Worm (Caenorhabditis elegans): ENCODE data around the gene srab-20.

The srab-20 gene

DNA sequence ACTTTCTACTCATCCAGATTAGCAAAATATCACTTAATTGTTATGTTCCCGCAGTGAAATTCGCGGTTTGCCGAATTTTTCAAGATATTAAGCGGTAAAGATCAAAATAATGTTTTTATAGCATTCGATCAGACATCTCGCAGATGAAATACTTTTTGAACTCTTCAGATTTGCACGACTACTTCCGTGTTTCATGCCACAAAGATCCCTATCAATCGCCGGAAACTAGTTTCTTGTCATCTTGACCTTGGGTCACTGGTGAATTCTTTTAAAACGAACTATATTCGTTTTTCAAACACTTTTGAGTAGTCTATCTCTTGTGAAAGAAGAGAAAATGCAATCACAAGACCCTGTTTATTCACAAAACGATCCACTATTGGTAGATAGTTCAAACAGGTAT, 15.8 kb upstream of the srab-20 start, which contains the start of gene txt-11:
Gene txt-11 (plus strand): TSS at position 301 of the 400 bp plus-strand sequence.
- TF ChIP-seq cog-1 (tag; optimal IDR thresholded peaks at IDR 0.05) (no peak), klf-2 (GFP tag; conservative IDR thresholded peaks at IDR 0.05) (no peak), ztf-29 (GFP tag; IDR thresholded peaks at IDR 0.05) (no peak), med-1 (GFP tag; optimal IDR thresholded peaks at IDR 0.05; ENCODE audit: insufficient read depth) (no peak), ztf-23 (GFP tag; IDR thresholded peaks at IDR 0.05) (no peak), ref-1 (GFP tag; conservative IDR thresholded peaks at IDR 0.05) (no peak), T22C8.4 (GFP tag; IDR thresholded peaks at IDR 0.05) (no peak), flt-1 (GFP tag; IDR thresholded peaks at IDR 0.05) (no peak), tab-1 (GFP tag; IDR thresholded peaks at IDR 0.05) (no peak)

DNA sequence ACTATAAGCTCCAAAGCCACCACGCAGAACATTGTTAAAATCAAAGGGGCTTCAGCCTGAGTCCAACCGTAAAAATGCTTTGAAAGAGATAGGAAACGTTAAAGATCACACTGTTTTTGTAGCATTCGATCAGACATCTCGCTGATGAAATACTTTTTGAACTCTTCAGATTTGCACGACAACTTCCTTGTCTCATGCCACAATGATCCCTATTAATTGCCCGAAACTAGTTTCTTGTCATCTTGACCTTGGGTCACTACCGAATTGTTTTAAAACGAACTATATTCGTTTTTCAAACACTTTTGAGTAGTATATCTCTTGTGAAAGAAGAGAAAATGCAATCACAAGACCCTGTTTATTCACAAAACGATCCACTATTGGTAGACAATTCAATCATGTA, 10.9 kb upstream of the srab-20 start, which contains the start of gene T20D4.3:
Gene T20D4.3 (plus strand): TSS at position 301 of the 400 bp plus-strand sequence.
- TF ChIP-seq cog-1 (tag; optimal IDR thresholded peaks at IDR 0.05), result no peak
- no peak for TF ChIP-seq ztf-23 (GFP tag; IDR thresholded peaks at IDR 0.05)
- TF ChIP-seq tab-1 (GFP tag; IDR thresholded peaks at IDR 0.05), result no peak
- no peak for TF ChIP-seq med-1 (GFP tag; optimal IDR thresholded peaks at IDR 0.05; ENCODE audit: insufficient read depth)
- no peak for TF ChIP-seq ref-1 (GFP tag; conservative IDR thresholded peaks at IDR 0.05)
- TF ChIP-seq klf-2 (GFP tag; conservative IDR thresholded peaks at IDR 0.05), result no peak
- TF ChIP-seq ztf-29 (GFP tag; IDR thresholded peaks at IDR 0.05), result no peak
- no peak for TF ChIP-seq T22C8.4 (GFP tag; IDR thresholded peaks at IDR 0.05)
- no peak for TF ChIP-seq flt-1 (GFP tag; IDR thresholded peaks at IDR 0.05)

DNA sequence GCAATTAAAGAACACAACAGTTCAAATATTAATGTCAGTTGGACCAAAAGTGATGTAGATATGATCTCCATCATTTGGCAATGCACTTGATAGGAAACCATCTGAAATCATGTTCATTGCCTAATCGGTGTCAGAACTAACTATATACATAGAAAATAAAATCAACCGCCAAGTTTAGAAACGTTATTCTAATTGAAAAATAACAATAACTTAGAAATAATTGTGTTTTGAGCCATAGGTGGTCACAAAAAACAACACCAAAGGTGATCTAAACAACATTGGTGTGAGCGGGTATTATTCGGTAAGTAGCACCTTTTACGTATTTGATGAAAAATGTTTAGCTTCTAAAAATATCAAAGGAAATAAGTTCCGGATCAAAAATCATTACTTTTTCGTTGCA, 4.5 kb upstream of the srab-20 start, which contains the start of gene srab-21:
Gene srab-21 (minus strand): TSS at position 101 of the 400 bp plus-strand sequence.
- TF ChIP-seq ztf-23 (GFP tag; IDR thresholded peaks at IDR 0.05), result no peak

DNA sequence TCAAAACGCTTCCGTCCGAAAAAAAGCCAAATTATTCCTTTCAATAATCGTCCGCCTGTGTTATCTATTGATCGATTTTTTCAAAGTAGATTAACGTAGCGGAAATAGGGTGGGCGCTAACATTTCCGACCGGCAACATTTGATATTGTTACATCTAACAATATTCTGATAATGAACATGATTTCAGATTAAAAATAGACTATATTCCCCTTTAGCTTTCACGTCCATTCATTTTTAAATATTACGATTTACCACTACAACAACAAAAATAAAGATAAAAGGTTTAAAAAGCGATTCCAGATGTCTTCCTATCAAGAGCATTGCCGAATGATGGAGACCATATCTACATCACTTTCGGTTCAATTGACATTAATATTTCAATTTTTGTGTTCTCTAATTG, 2.7 kb upstream of the srab-20 start, which contains the start of gene srab-22:
Gene srab-22 (plus strand): TSS at position 301 of the 400 bp plus-strand sequence.
- no peak for TF ChIP-seq ztf-23 (GFP tag; IDR thresholded peaks at IDR 0.05)
- no peak for TF ChIP-seq ref-1 (GFP tag; conservative IDR thresholded peaks at IDR 0.05)
- no peak for TF ChIP-seq flt-1 (GFP tag; IDR thresholded peaks at IDR 0.05)
- no peak for TF ChIP-seq ztf-29 (GFP tag; IDR thresholded peaks at IDR 0.05)
- no peak for TF ChIP-seq med-1 (GFP tag; optimal IDR thresholded peaks at IDR 0.05; ENCODE audit: insufficient read depth)
- TF ChIP-seq cog-1 (tag; optimal IDR thresholded peaks at IDR 0.05), result no peak
- no peak for TF ChIP-seq klf-2 (GFP tag; conservative IDR thresholded peaks at IDR 0.05)
- no peak for TF ChIP-seq T22C8.4 (GFP tag; IDR thresholded peaks at IDR 0.05)
- TF ChIP-seq tab-1 (GFP tag; IDR thresholded peaks at IDR 0.05), result no peak

DNA sequence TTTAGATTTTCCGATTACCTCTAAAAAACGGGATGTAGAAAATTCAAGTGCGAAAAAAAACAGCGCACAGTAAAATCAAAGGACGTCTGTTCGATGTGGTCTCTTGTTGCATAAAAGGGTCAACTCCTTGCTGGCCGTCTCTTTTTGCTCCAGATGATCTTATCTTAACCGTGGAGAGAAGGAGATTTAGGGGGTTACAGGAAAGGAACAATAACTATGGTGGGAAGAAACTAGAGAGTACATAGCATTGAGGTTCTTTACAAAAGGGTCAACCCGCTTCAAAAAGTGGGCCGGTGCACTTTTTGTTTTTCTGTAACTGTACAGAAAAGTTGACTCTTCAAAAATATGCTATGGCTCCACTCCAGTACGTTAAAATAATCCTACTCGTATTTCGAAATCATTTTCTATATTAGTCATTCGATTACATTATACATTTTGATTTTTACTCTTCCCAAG, 2.8 kb downstream of the srab-20 start, which contains the start of the genes T20D4.19 and srj-9:
Gene T20D4.19 (minus strand): TSS at position 101 of the 456 bp plus-strand sequence.
Gene srj-9 (plus strand): TSS at position 406 of the 456 bp plus-strand sequence.
- no peak for TF ChIP-seq tab-1 (GFP tag; IDR thresholded peaks at IDR 0.05)

DNA sequence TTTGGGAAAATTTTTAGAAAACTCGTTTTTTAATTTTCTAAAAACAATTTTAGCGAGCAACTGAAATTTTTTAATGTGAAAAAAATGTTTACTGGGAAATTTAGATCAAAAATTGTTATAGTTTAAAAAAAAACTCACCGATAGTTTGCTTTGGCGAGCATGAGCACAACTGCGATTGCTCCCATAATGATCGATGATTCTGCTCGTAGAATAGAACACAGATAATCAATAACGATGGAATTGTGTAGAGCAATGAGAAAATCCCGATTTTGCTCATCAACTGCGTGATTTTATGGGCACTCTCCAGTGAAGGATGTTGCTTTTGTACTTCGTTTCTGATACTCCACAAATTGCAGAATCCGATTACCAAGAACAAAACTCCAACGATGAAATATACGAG, 13.8 kb downstream of the srab-20 start:
- TF ChIP-seq flt-1 (GFP tag; IDR thresholded peaks at IDR 0.05) (no peak), klf-2 (GFP tag; conservative IDR thresholded peaks at IDR 0.05) (no peak), T22C8.4 (GFP tag; IDR thresholded peaks at IDR 0.05) (no peak), ztf-23 (GFP tag; IDR thresholded peaks at IDR 0.05) (no peak), cog-1 (tag; optimal IDR thresholded peaks at IDR 0.05) (no peak), ref-1 (GFP tag; conservative IDR thresholded peaks at IDR 0.05) (no peak), med-1 (GFP tag; optimal IDR thresholded peaks at IDR 0.05; ENCODE audit: insufficient read depth) (no peak), ztf-29 (GFP tag; IDR thresholded peaks at IDR 0.05) (no peak), tab-1 (GFP tag; IDR thresholded peaks at IDR 0.05) (no peak)

DNA sequence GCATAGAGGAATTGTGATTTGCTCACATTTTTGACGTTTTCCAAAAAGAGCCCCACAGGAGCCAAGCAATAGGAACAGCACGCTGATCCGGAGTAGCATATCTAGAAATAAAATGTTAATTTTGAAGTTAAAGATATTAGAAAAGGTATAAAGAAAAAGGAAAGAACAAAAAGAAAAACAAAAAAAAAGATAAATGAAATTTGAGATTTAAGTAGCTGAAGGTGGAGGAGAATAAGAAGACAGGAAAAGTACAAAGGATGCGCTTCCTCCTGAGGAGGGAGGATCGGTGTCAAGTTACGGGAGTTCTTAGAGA, 15.9 kb downstream of the srab-20 start, which contains the start of gene cfz-2:
Gene cfz-2 (minus strand): TSS at position 101 of the 313 bp plus-strand sequence.
- TF ChIP-seq klf-2 (GFP tag; conservative IDR thresholded peaks at IDR 0.05) (no peak), tab-1 (GFP tag; IDR thresholded peaks at IDR 0.05) (no peak), ztf-29 (GFP tag; IDR thresholded peaks at IDR 0.05) (no peak), med-1 (GFP tag; optimal IDR thresholded peaks at IDR 0.05; ENCODE audit: insufficient read depth) (no peak), T22C8.4 (GFP tag; IDR thresholded peaks at IDR 0.05) (no peak), ztf-23 (GFP tag; IDR thresholded peaks at IDR 0.05) (no peak), flt-1 (GFP tag; IDR thresholded peaks at IDR 0.05) (no peak), ref-1 (GFP tag; conservative IDR thresholded peaks at IDR 0.05) (no peak), cog-1 (tag; optimal IDR thresholded peaks at IDR 0.05) (no peak)

DNA sequence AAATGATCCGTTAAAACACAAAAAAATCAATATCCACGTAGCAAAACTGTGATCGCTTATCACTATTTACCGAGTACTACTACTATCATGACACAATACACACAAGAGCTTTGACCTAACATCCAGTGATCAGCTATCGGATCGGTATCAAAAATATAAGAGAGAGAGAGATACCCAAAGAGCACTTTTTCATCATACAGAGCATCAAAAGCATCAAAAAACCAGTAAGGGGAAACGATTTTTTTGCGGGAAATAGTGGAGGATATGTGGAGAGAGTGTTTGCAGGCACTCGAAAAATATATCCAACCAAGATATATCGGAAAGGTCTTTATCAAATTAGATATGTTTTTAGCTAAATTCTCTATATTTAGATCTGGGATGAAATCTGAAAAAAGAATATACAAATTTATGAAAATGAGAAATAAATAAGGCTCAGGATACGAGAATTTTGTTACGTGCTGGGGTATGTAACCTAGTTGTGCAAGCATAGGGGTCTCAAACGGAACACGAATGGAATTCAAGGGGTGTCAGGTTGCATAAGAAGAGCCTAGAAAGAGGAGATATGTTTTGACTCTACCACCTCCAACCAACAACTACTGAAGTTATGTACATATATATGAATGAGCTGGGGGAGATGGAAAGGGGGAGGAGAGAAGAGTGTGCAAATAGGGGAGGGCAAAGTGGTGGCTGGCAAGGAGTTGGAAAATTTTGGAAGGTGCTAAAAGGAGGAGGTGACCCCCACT, 16.5 kb downstream of the srab-20 start:
- TF ChIP-seq flt-1 (GFP tag; IDR thresholded peaks at IDR 0.05) (no peak), med-1 (GFP tag; optimal IDR thresholded peaks at IDR 0.05; ENCODE audit: insufficient read depth) (no peak), ztf-23 (GFP tag; IDR thresholded peaks at IDR 0.05) (no peak), cog-1 (tag; optimal IDR thresholded peaks at IDR 0.05) (no peak), klf-2 (GFP tag; conservative IDR thresholded peaks at IDR 0.05) (no peak), tab-1 (GFP tag; IDR thresholded peaks at IDR 0.05) (no peak), ref-1 (GFP tag; conservative IDR thresholded peaks at IDR 0.05) (no peak), T22C8.4 (GFP tag; IDR thresholded peaks at IDR 0.05) (no peak), ztf-29 (GFP tag; IDR thresholded peaks at IDR 0.05) (no peak)

DNA sequence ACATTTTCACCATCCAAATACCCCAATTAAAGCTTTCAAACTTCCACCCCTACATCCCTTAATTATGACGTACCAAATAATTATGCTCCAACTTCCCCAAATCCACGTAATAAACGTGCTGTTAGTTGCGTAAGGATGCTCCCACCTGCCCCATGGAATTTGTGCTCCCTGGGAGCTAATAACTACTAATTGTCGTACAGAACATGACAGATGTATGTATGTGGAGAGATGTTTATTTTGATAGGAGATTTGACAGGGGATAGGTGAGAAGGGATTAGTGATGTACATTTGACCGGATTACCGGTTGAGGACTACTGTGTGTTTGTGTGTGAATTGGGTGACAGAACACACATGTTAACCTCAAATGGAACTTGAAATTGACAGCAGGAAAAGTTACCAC, 21.0 kb downstream of the srab-20 start:
- no peak for TF ChIP-seq ref-1 (GFP tag; conservative IDR thresholded peaks at IDR 0.05)
- no peak for TF ChIP-seq ztf-29 (GFP tag; IDR thresholded peaks at IDR 0.05)
- no peak for TF ChIP-seq klf-2 (GFP tag; conservative IDR thresholded peaks at IDR 0.05)
- no peak for TF ChIP-seq ztf-23 (GFP tag; IDR thresholded peaks at IDR 0.05)
- no peak for TF ChIP-seq flt-1 (GFP tag; IDR thresholded peaks at IDR 0.05)
- no peak for TF ChIP-seq tab-1 (GFP tag; IDR thresholded peaks at IDR 0.05)
- TF ChIP-seq med-1 (GFP tag; optimal IDR thresholded peaks at IDR 0.05; ENCODE audit: insufficient read depth), result no peak
- TF ChIP-seq T22C8.4 (GFP tag; IDR thresholded peaks at IDR 0.05), result no peak
- no peak for TF ChIP-seq cog-1 (tag; optimal IDR thresholded peaks at IDR 0.05)

DNA sequence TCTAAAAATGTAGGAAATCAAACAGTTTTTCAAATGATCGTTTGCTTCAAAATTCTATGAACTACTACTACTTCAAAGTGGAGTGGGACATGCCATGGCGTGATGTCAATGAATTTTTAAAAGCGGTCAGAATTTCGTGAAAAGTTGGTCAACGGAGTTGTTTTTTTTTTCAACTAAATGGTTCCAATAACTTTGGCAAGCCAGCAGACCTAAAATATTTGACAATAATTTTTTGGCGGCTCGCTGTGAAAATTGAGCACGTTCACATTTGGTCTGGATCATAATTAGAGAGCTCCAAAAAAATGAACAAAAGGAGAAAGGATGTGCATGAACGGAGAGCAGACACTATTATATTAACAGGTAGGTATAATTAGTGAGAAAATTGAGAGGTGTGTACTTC, 21.6 kb downstream of the srab-20 start:
- TF ChIP-seq med-1 (GFP tag; optimal IDR thresholded peaks at IDR 0.05; ENCODE audit: insufficient read depth) (no peak), ref-1 (GFP tag; conservative IDR thresholded peaks at IDR 0.05) (no peak), T22C8.4 (GFP tag; IDR thresholded peaks at IDR 0.05) (no peak), klf-2 (GFP tag; conservative IDR thresholded peaks at IDR 0.05) (no peak), flt-1 (GFP tag; IDR thresholded peaks at IDR 0.05) (no peak), ztf-23 (GFP tag; IDR thresholded peaks at IDR 0.05) (no peak), cog-1 (tag; optimal IDR thresholded peaks at IDR 0.05) (no peak), ztf-29 (GFP tag; IDR thresholded peaks at IDR 0.05) (no peak), tab-1 (GFP tag; IDR thresholded peaks at IDR 0.05) (no peak)
